Worm (Caenorhabditis elegans) whole organism, early embryonic: ENCODE data around the gene sto-4.

Source experiments
- ceh-36 ChIP-seq: sonication (generic microtip); optimal IDR thresholded peaks from 2 replicates; lab custom pipeline; 2016; ENCODE audit warnings: missing genetic modification characterization, inconsistent platforms, missing compliant biosample characterization
- pes-1 ChIP-seq: fragments of 200-800 bp; sonication (Bioruptor generic); IDR thresholded peaks from 2 replicates; pipeline ENCODE4 v1.3.6; 2022; ENCODE audit warnings: missing genetic modification reagents, missing genetic modification characterization, missing compliant biosample characterization
- sea-1 ChIP-seq: fragments of 200-800 bp; sonication (Bioruptor generic); conservative IDR thresholded peaks from 2 replicates; pipeline ENCODE4 v1.3.6; 2022; ENCODE audit warnings: missing genetic modification characterization, missing compliant biosample characterization
- tbx-37 ChIP-seq: fragments of 200-800 bp; sonication (Bioruptor generic); conservative IDR thresholded peaks from 2 replicates; pipeline ENCODE4 v1.3.6; 2022; ENCODE audit warnings: missing genetic modification reagents, missing genetic modification characterization, missing compliant biosample characterization

DNA sequence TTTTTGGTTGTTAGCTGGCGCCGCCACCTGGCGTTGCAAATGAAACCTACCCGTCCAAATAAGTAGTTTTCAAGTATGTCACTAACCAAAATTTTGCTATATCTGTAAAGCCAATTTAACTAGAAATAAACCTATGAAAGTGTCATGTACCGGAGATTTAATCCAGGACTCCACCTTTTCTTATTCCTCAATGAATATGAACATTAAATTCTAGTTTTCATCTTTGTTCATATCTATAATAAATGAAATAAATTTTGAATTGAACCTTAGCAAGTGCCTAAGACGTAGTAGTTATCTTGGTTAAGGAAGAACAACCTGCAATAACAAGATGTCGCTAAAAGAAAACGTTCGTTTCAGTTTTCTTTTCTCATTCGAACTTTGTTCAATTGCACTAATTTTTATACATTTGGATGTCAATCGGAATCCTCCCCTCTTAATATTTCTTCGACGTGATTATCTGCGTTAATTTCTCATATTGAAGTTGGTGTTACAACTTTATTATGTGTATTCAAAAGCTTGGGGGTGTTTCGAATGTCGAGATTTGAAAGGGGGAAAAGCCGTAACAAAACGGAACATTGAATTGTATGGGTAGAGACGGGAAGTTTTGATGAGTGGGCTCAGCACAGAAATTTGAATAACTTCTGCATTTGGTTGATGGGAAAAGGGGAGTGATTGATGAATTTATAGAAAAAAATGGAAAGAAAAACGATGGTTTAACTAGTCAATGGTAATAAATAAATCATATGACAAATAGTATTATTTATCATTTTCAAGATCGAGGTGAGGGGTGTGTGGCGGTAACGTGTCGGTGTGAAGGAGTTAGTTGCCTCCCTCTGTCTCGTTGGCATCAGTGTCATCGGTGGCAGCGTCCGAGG, 40.5 kb upstream of the sto-4 start:
- TF ChIP-seq pes-1 (no peak), sea-1 (no peak), tbx-37 (no peak), ceh-36 (no peak)
